Worm (Caenorhabditis elegans): ENCODE results near the gene srx-64.

- no peak for TF ChIP-seq T26A5.8 (tag; optimal IDR thresholded peaks at IDR 0.05)
- no peak for TF ChIP-seq ztf-28 (GFP tag; IDR thresholded peaks at IDR 0.05)
- no peak for TF ChIP-seq unc-130 (GFP tag; optimal IDR thresholded peaks at IDR 0.05)
- TF ChIP-seq ekl-4 (GFP tag; IDR thresholded peaks at IDR 0.05) = no peak
- no peak for TF ChIP-seq nfya-1 (tag; optimal IDR thresholded peaks at IDR 0.05; ENCODE audit: borderline replicate concordance, insufficient read depth)
- TF ChIP-seq snpc-1.1 (tag; optimal IDR thresholded peaks at IDR 0.05; ENCODE audit: insufficient read depth) = no peak
- TF ChIP-seq Y53F4B.3 (GFP tag; IDR thresholded peaks at IDR 0.05) = no peak
- no peak for TF ChIP-seq hmg-1.2 (GFP tag; IDR thresholded peaks at IDR 0.05)
- TF ChIP-seq pha-4 (tag; optimal IDR thresholded peaks at IDR 0.05) = no peak
- no peak for TF ChIP-seq him-1 (tag; optimal IDR thresholded peaks at IDR 0.05)
- TF ChIP-seq chd-7 (tag; optimal IDR thresholded peaks at IDR 0.05) = no peak
Observed at ce11 chrV:3967762-3968161, 38.6 kb downstream of the srx-64 start, which contains the start of gene cyp-34A8.
